Worm (Caenorhabditis elegans) whole organism, early embryonic: ENCODE measurements around the gene C05D9.7.

Source experiments
- F13C5.2 ChIP-seq: sonication (generic microtip); optimal IDR thresholded peaks from 2 replicates; lab custom pipeline; 2017; ENCODE audit warnings: mild to moderate bottlenecking, missing genetic modification characterization, inconsistent platforms, missing compliant biosample characterization
- ama-1 ChIP-seq: fragments of 150-350 bp; optimal IDR thresholded peaks from 2 replicates; lab custom pipeline; 2014
- ceh-13 ChIP-seq: fragments of 200-800 bp; sonication (Bioruptor generic); optimal IDR thresholded peaks from 2 replicates; lab custom pipeline; 2018; ENCODE audit warnings: mild to moderate bottlenecking, missing genetic modification characterization, missing compliant biosample characterization
- ceh-36 ChIP-seq: sonication (generic microtip); optimal IDR thresholded peaks from 2 replicates; lab custom pipeline; 2016; ENCODE audit warnings: missing genetic modification characterization, inconsistent platforms, missing compliant biosample characterization
- ets-7 ChIP-seq: sonication (generic microtip); optimal IDR thresholded peaks from 2 replicates; lab custom pipeline; 2016; ENCODE audit warnings: missing genotype, missing genetic modification characterization, missing compliant biosample characterization
- hmg-4 ChIP-seq: fragments of 200-800 bp; sonication (Bioruptor generic); optimal IDR thresholded peaks from 2 replicates; lab custom pipeline; 2018; ENCODE audit warnings: mild to moderate bottlenecking, missing genetic modification characterization, missing compliant biosample characterization
- sea-1 ChIP-seq: fragments of 200-800 bp; sonication (Bioruptor generic); conservative IDR thresholded peaks from 2 replicates; pipeline ENCODE4 v1.3.6; 2022; ENCODE audit warnings: missing genetic modification characterization, missing compliant biosample characterization
- tbx-37 ChIP-seq: fragments of 200-800 bp; sonication (Bioruptor generic); conservative IDR thresholded peaks from 2 replicates; pipeline ENCODE4 v1.3.6; 2022; ENCODE audit warnings: missing genetic modification reagents, missing genetic modification characterization, missing compliant biosample characterization
- tra-4 ChIP-seq: sonication (generic microtip); optimal IDR thresholded peaks from 2 replicates; lab custom pipeline; 2017; ENCODE audit warnings: missing genetic modification characterization, missing compliant biosample characterization

ce11 chrX:1117252-1117651 is 2.0 kb downstream of the C05D9.7 start:
- TF ChIP-seq F13C5.2 (tag; lab: Kevin White, UChicago) (no peak), ama-1 (lab: Kevin White, UChicago) (no peak), ceh-36 (tag; lab: Kevin White, UChicago) (no peak), sea-1 (GFP tag; lab: Robert Waterston, UW) (no peak), hmg-4 (no peak), tbx-37 (GFP tag; lab: Robert Waterston, UW) (no peak), tra-4 (tag; lab: Kevin White, UChicago) (no peak), ceh-13 (GFP tag; lab: Kevin White, UChicago) (no peak), ets-7 (no peak)
